Fruit fly (Drosophila melanogaster) whole organism, adult: ENCODE data around the gene CG33500.

Experiments used
- CG11617 ChIP-seq: fragments of 200-800 bp; sonication (Bioruptor generic); optimal IDR thresholded peaks from 2 replicates; lab custom pipeline; 2017; ENCODE audit warnings: mild to moderate bottlenecking, missing biosample characterization, missing genetic modification reagents, missing genetic modification characterization
- CG7101 ChIP-seq: fragments of 200-800 bp; sonication (Bioruptor generic); optimal IDR thresholded peaks from 2 replicates; lab custom pipeline; 2018; ENCODE audit warnings: missing biosample characterization, mild to moderate bottlenecking, missing genetic modification characterization, moderate library complexity
- Crg-1 ChIP-seq: fragments of 200-800 bp; sonication (Bioruptor generic); optimal IDR thresholded peaks from 2 replicates; lab custom pipeline; 2016; ENCODE audit warnings: missing biosample characterization, missing genetic modification characterization
- Hr96 ChIP-seq: fragments of 200-800 bp; sonication (Bioruptor generic); optimal IDR thresholded peaks from 2 replicates; lab custom pipeline; 2016; ENCODE audit warnings: missing biosample characterization, missing genetic modification characterization
- kay ChIP-seq: fragments of 200-800 bp; sonication (Bioruptor generic); peaks from one replicate; lab custom pipeline; 2016; ENCODE audit warnings: missing biosample characterization, missing genetic modification characterization, borderline replicate concordance
- ovo ChIP-seq: fragments of 200-800 bp; sonication (Bioruptor generic); optimal IDR thresholded peaks from 2 replicates; lab custom pipeline; 2016; ENCODE audit warnings: missing biosample characterization, missing genetic modification characterization
- tj ChIP-seq: fragments of 200-800 bp; sonication (Bioruptor generic); optimal IDR thresholded peaks from 3 replicates; lab custom pipeline; 2017; ENCODE audit warnings: missing biosample characterization, mild to moderate bottlenecking, missing genetic modification characterization, moderate library complexity

- no peak for TF ChIP-seq CG11617 (GFP tag; lab: Kevin White, UChicago)
- no peak for TF ChIP-seq Hr96
- TF ChIP-seq Crg-1 (GFP tag; lab: Kevin White, UChicago): no peak
- no peak for TF ChIP-seq CG7101
- TF ChIP-seq tj (GFP tag; lab: Kevin White, UChicago): no peak
- TF ChIP-seq ovo (GFP tag; lab: Kevin White, UChicago): no peak
- TF ChIP-seq kay (GFP tag; lab: Kevin White, UChicago): no peak
These were observed 25.3 kb upstream of the CG33500 start for dm6 chr3L:11483135-11483534.
